Worm (Caenorhabditis elegans) whole organism, L4 larva: Measurements from ENCODE around the gene R10E11.9.

Experiments
- F26F4.8 ChIP-seq: fragments of 200-800 bp; sonication (Bioruptor generic); conservative IDR thresholded peaks from 2 replicates; pipeline ENCODE4 v1.3.6; 2022; ENCODE audit warnings: missing genetic modification characterization, missing compliant biosample characterization
- F37D6.2 ChIP-seq: sonication (generic microtip); optimal IDR thresholded peaks from 2 replicates; lab custom pipeline; 2016; ENCODE audit warnings: mild to moderate bottlenecking, missing genetic modification characterization, missing compliant biosample characterization
- F44E2.7 ChIP-seq: fragments of 200-800 bp; sonication (Bioruptor generic); IDR thresholded peaks from 2 replicates; pipeline ENCODE4 v2.1.2; 2022; ENCODE audit warnings: missing genetic modification characterization, missing compliant biosample characterization
- T20F7.1 ChIP-seq: fragments of 200-800 bp; sonication (Bioruptor generic); optimal IDR thresholded peaks from 2 replicates; lab custom pipeline; 2018; ENCODE audit warnings: mild to moderate bottlenecking, missing genetic modification characterization, missing compliant biosample characterization
- T26A8.4 ChIP-seq: fragments of 200-800 bp; sonication (Bioruptor generic); IDR thresholded peaks from 2 replicates; pipeline ENCODE4 v1.3.6; 2022; ENCODE audit warnings: missing genetic modification characterization, missing compliant biosample characterization
- Y48G9A.11 ChIP-seq: fragments of 200-800 bp; sonication (Bioruptor generic); IDR thresholded peaks from 2 replicates; pipeline ENCODE4 v1.3.6; 2022; ENCODE audit warnings: missing genetic modification reagents, missing genetic modification characterization, missing compliant biosample characterization
- Y75B8A.6 ChIP-seq: fragments of 200-800 bp; sonication (Bioruptor generic); IDR thresholded peaks from 2 replicates; pipeline ENCODE4 v1.3.6; 2022; ENCODE audit warnings: missing genetic modification reagents, missing genetic modification characterization, missing compliant biosample characterization
- ZK546.5 ChIP-seq, 2 experiments: sonication (generic microtip); optimal IDR thresholded peaks; 2 replicates each; lab custom pipeline; 2017; ENCODE audit warnings: missing biosample characterization in 2 of 2, missing genetic modification characterization in 2 of 2
- aha-1 ChIP-seq: fragments of 150-350 bp; peaks from one replicate; lab custom pipeline; 2014; ENCODE audit warnings: missing biosample characterization, missing genetic modification characterization
- arid-1 ChIP-seq: fragments of 200-800 bp; sonication (Bioruptor generic); conservative IDR thresholded peaks from 2 replicates; pipeline ENCODE4 v1.3.6; 2022; ENCODE audit warnings: missing genetic modification reagents, missing genetic modification characterization, missing compliant biosample characterization
- ceh-28 ChIP-seq: fragments of 150-350 bp; optimal IDR thresholded peaks from 2 replicates; lab custom pipeline; 2014; ENCODE audit warnings: missing biosample characterization, missing genetic modification reagents, missing genetic modification characterization
- ceh-44 ChIP-seq: fragments of 200-800 bp; sonication (Bioruptor generic); IDR thresholded peaks from 2 replicates; pipeline ENCODE4 v1.3.6; 2022; ENCODE audit warnings: missing genetic modification reagents, missing genetic modification characterization, missing compliant biosample characterization
- ceh-82 ChIP-seq: sonication (generic microtip); optimal IDR thresholded peaks from 2 replicates; lab custom pipeline; 2017; ENCODE audit warnings: missing biosample characterization, missing genetic modification characterization
- ces-1 ChIP-seq: fragments of 150-350 bp; sonication (generic microtip); optimal IDR thresholded peaks from 4 replicates; lab custom pipeline; 2014; ENCODE audit warnings: missing biosample characterization, missing genetic modification reagents, missing genetic modification characterization
- ctbp-1 ChIP-seq: fragments of 200-800 bp; sonication (Bioruptor generic); IDR thresholded peaks from 2 replicates; pipeline ENCODE4 v1.3.6; 2022; ENCODE audit warnings: missing genetic modification reagents, missing genetic modification characterization, missing compliant biosample characterization
- daf-12 ChIP-seq: fragments of 150-350 bp; optimal IDR thresholded peaks from 2 replicates; lab custom pipeline; 2014; ENCODE audit warnings: missing biosample characterization, missing genetic modification reagents, missing genetic modification characterization
- daf-16 ChIP-seq, 3 experiments: sonication (generic microtip); optimal IDR thresholded peaks; 2 replicates each; lab custom pipeline; 2016 to 2017; ENCODE audit warnings: missing genetic modification characterization in 3 of 3, missing genetic modification reagents in 3 of 3, mild to moderate bottlenecking in 2 of 3, missing compliant biosample characterization in 2 of 3, missing biosample characterization in 1 of 3, moderate library complexity in 1 of 3
- daf-19 ChIP-seq: fragments of 200-800 bp; sonication (Bioruptor generic); conservative IDR thresholded peaks from 2 replicates; pipeline ENCODE4 v1.3.6; 2022; ENCODE audit warnings: missing genetic modification characterization, missing compliant biosample characterization
- daf-8 ChIP-seq: fragments of 200-800 bp; sonication (Bioruptor generic); IDR thresholded peaks from 2 replicates; pipeline ENCODE4 v1.3.6; 2022; ENCODE audit warnings: missing genetic modification characterization, missing compliant biosample characterization
- dmd-6 ChIP-seq: fragments of 200-800 bp; sonication (Bioruptor generic); IDR thresholded peaks from 2 replicates; pipeline ENCODE4 v1.3.6; 2022; ENCODE audit warnings: missing genetic modification reagents, missing genetic modification characterization, missing compliant biosample characterization
- dmd-8 ChIP-seq: fragments of 200-800 bp; sonication (Bioruptor generic); IDR thresholded peaks from 2 replicates; pipeline ENCODE4 v1.3.6; 2022; ENCODE audit warnings: missing genetic modification characterization, missing compliant biosample characterization
- dpl-1 ChIP-seq: fragments of 150-350 bp; optimal IDR thresholded peaks from 2 replicates; lab custom pipeline; 2014; ENCODE audit warnings: missing biosample characterization, missing genetic modification reagents, missing genetic modification characterization
- duxl-1 ChIP-seq: sonication (generic microtip); optimal IDR thresholded peaks from 2 replicates; lab custom pipeline; 2016; ENCODE audit warnings: mild to moderate bottlenecking, missing genetic modification characterization, moderate library complexity, missing compliant biosample characterization; ENCODE audit not compliant: poor library complexity
- egl-27 ChIP-seq: sonication (generic microtip); optimal IDR thresholded peaks from 3 replicates; lab custom pipeline; 2017; ENCODE audit warnings: missing biosample characterization, missing genetic modification reagents, missing genetic modification characterization
- fkh-10 ChIP-seq: fragments of 150-350 bp; optimal IDR thresholded peaks from 2 replicates; lab custom pipeline; 2014; ENCODE audit warnings: missing biosample characterization, missing genetic modification reagents, missing genetic modification characterization
- gei-8 ChIP-seq: fragments of 200-800 bp; sonication (Bioruptor generic); optimal IDR thresholded peaks from 2 replicates; lab custom pipeline; 2018; ENCODE audit warnings: mild to moderate bottlenecking, missing genetic modification characterization, missing compliant biosample characterization
- hlh-30 ChIP-seq: sonication (generic microtip); optimal IDR thresholded peaks from 2 replicates; lab custom pipeline; 2017; ENCODE audit warnings: antibody characterized with exemption, mild to moderate bottlenecking, missing genetic modification characterization, missing compliant biosample characterization; ENCODE audit not compliant: insufficient read depth
- jun-1 ChIP-seq: fragments of 150-350 bp; optimal IDR thresholded peaks from 2 replicates; lab custom pipeline; 2014; ENCODE audit warnings: missing biosample characterization, missing genetic modification reagents, missing genetic modification characterization
- lin-13 ChIP-seq: fragments of 150-350 bp; optimal IDR thresholded peaks from 2 replicates; lab custom pipeline; 2014; ENCODE audit warnings: missing biosample characterization, missing genetic modification reagents, missing genetic modification characterization
- lin-38 ChIP-seq: fragments of 200-800 bp; sonication (Bioruptor generic); IDR thresholded peaks from 2 replicates; pipeline ENCODE4 v1.3.6; 2022; ENCODE audit warnings: missing genetic modification reagents, missing genetic modification characterization, missing compliant biosample characterization
- lsy-2 ChIP-seq, 2 experiments: fragments of 150-350 bp in 1 of 2; sonication (generic microtip) in 1 of 2; optimal IDR thresholded peaks; 2 replicates each; lab custom pipeline; 2014 to 2017; ENCODE audit warnings: missing biosample characterization in 2 of 2, missing genetic modification characterization in 2 of 2
- madf-5 ChIP-seq, 2 experiments: fragments of 200-800 bp; sonication (Bioruptor generic); IDR thresholded peaks; 2 replicates each; pipeline ENCODE4 v1.3.6; 2022; ENCODE audit warnings: missing compliant biosample characterization in 2 of 2, missing genetic modification characterization in 2 of 2
- mdl-1 ChIP-seq, 2 experiments: fragments of 150-350 bp in 1 of 2; sonication (generic microtip) in 1 of 2; optimal IDR thresholded peaks; 2 replicates each; lab custom pipeline; 2014 to 2017; ENCODE audit warnings: missing biosample characterization in 2 of 2, missing genetic modification characterization in 2 of 2
- mep-1 ChIP-seq: fragments of 150-350 bp; sonication (generic microtip); optimal IDR thresholded peaks from 3 replicates; lab custom pipeline; 2014; ENCODE audit warnings: missing biosample characterization, missing genetic modification characterization
- mxl-3 ChIP-seq: fragments of 200-800 bp; sonication (Bioruptor generic); optimal IDR thresholded peaks from 2 replicates; lab custom pipeline; 2018; ENCODE audit warnings: mild to moderate bottlenecking, missing genetic modification characterization, missing compliant biosample characterization
- nhr-102 ChIP-seq: sonication (generic microtip); optimal IDR thresholded peaks from 2 replicates; lab custom pipeline; 2016; ENCODE audit warnings: mild to moderate bottlenecking, missing genetic modification characterization, moderate library complexity, missing compliant biosample characterization
- nhr-237 ChIP-seq: sonication (generic microtip); optimal IDR thresholded peaks from 2 replicates; lab custom pipeline; 2017; ENCODE audit warnings: missing biosample characterization, missing genetic modification characterization
- nhr-28 ChIP-seq: fragments of 150-350 bp; optimal IDR thresholded peaks from 2 replicates; lab custom pipeline; 2014; ENCODE audit warnings: missing biosample characterization, missing genetic modification characterization
- nhr-48 ChIP-seq: sonication (generic microtip); optimal IDR thresholded peaks from 2 replicates; lab custom pipeline; 2016; ENCODE audit warnings: mild to moderate bottlenecking, missing genetic modification characterization, missing compliant biosample characterization
- nhr-6 ChIP-seq: fragments of 150-350 bp; optimal IDR thresholded peaks from 2 replicates; lab custom pipeline; 2014; ENCODE audit warnings: missing biosample characterization, missing genetic modification characterization
- php-3 ChIP-seq: fragments of 200-800 bp; sonication (Bioruptor generic); IDR thresholded peaks from 2 replicates; pipeline ENCODE4 v1.3.6; 2022; ENCODE audit warnings: missing genetic modification reagents, missing genetic modification characterization, missing compliant biosample characterization
- pqm-1 ChIP-seq: sonication (generic microtip); optimal IDR thresholded peaks from 2 replicates; lab custom pipeline; 2017; ENCODE audit warnings: missing biosample characterization, missing genetic modification characterization
- sdz-12 ChIP-seq: fragments of 200-800 bp; sonication (Bioruptor generic); optimal IDR thresholded peaks from 2 replicates; lab custom pipeline; 2018; ENCODE audit warnings: mild to moderate bottlenecking, missing genetic modification characterization, missing compliant biosample characterization
- set-16 ChIP-seq: fragments of 200-800 bp; sonication (Bioruptor generic); IDR thresholded peaks from 2 replicates; pipeline ENCODE4 v1.3.6; 2022; ENCODE audit warnings: missing genetic modification reagents, missing genetic modification characterization, missing compliant biosample characterization
- snpc-1.2 ChIP-seq: fragments of 200-800 bp; sonication (Bioruptor generic); IDR thresholded peaks from 2 replicates; pipeline ENCODE4 v1.3.6; 2022; ENCODE audit warnings: missing genetic modification reagents, missing genetic modification characterization, missing compliant biosample characterization
- spr-1 ChIP-seq: sonication (generic microtip); optimal IDR thresholded peaks from 2 replicates; lab custom pipeline; 2016; ENCODE audit warnings: mild to moderate bottlenecking, missing genetic modification characterization, missing compliant biosample characterization
- spr-3 ChIP-seq: fragments of 200-800 bp; sonication (Bioruptor generic); optimal IDR thresholded peaks from 2 replicates; lab custom pipeline; 2018; ENCODE audit warnings: mild to moderate bottlenecking, missing genetic modification characterization, missing compliant biosample characterization
- tra-1 ChIP-seq: fragments of 200-800 bp; sonication (Bioruptor generic); IDR thresholded peaks from 2 replicates; pipeline ENCODE4 v1.3.6; 2022; ENCODE audit warnings: missing genetic modification reagents, missing genetic modification characterization, missing compliant biosample characterization
- vab-7 ChIP-seq: fragments of 200-800 bp; sonication (Bioruptor generic); IDR thresholded peaks from 2 replicates; pipeline ENCODE4 v1.3.6; 2022; ENCODE audit warnings: missing genetic modification reagents, missing genetic modification characterization, missing compliant biosample characterization
- zip-2 ChIP-seq: fragments of 150-350 bp; optimal IDR thresholded peaks from 2 replicates; lab custom pipeline; 2014; ENCODE audit warnings: missing biosample characterization, missing genetic modification characterization
- ztf-7 ChIP-seq: fragments of 150-350 bp; optimal IDR thresholded peaks from 2 replicates; lab custom pipeline; 2014; ENCODE audit warnings: missing biosample characterization, missing genetic modification characterization

Gene R10E11.9

DNA sequence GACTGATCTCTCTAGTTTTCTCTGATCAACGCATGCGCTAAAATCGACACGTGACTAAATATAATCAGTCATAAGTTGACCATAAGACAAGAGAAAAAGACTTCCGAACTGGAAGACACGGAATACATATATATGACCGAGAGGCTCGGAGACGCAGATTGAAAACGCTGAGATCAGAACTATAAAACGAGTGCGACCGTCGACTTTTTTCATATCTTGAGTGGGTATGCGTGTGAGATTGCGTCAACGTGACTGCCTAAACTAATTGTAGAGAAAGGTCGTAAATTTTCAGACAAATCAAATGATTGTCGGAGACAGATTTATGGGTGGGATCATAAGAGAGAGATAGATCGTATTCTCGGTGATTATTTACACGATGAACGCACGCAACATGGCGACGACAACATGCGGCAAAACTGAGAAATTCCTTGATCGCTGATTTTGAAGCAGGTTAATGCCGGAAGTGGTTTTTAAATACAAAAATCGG is 14.2 kb upstream of the R10E11.9 start:
- TF ChIP-seq spr-1 (tag; lab: Kevin White, UChicago) = no peak
- no peak for TF ChIP-seq pqm-1 (tag; lab: Kevin White, UChicago)
- peak; percentile 75 for TF ChIP-seq nhr-28 (tag; lab: Kevin White, UChicago)
- no peak for TF ChIP-seq gei-8
- no peak for TF ChIP-seq T20F7.1 (GFP tag; lab: Kevin White, UChicago)
- TF ChIP-seq nhr-6 = peak; percentile 38
- TF ChIP-seq mep-1 (tag; lab: Kevin White, UChicago) = peak; percentile 63
- peak; percentile 86 for TF ChIP-seq nhr-48 (tag; lab: Kevin White, UChicago)
- no peak for TF ChIP-seq daf-16 (GFP tag; optimal IDR thresholded peaks at IDR 0.05; lab: Kevin White, UChicago)
- TF ChIP-seq daf-16 (tag; optimal IDR thresholded peaks at IDR 0.05; lab: Kevin White, UChicago) = peak; percentile 13
- TF ChIP-seq T26A8.4 (GFP tag; lab: Robert Waterston, UW) = 0 out of 2 replicates have a peak, but pooled peaks have one; percentile 15
- TF ChIP-seq dmd-8 (GFP tag; lab: Robert Waterston, UW) = no peak
- TF ChIP-seq mxl-3 (GFP tag; lab: Kevin White, UChicago) = peak; percentile 79
- TF ChIP-seq Y48G9A.11 (GFP tag; lab: Robert Waterston, UW) = no peak
- TF ChIP-seq nhr-102 = no peak
- no peak for TF ChIP-seq Y75B8A.6 (GFP tag; lab: Robert Waterston, UW)
- TF ChIP-seq daf-12 = no peak
- no peak for TF ChIP-seq ceh-82 (tag; lab: Kevin White, UChicago)
- TF ChIP-seq fkh-10 (GFP tag; lab: Kevin White, UChicago) = no peak
- peak; percentile 37; the same call in 1 of the 2 replicates for TF ChIP-seq dmd-6
- TF ChIP-seq egl-27 (tag; lab: Kevin White, UChicago) = no peak
- peak; percentile 2 to 25 for TF ChIP-seq lsy-2 (tag; optimal IDR thresholded peaks at IDR 0.05; lab: Kevin White, UChicago)
- no peak for TF ChIP-seq daf-8
- peak; percentile 5 for TF ChIP-seq zip-2 (tag; lab: Kevin White, UChicago)
- TF ChIP-seq F26F4.8 (GFP tag; lab: Robert Waterston, UW) = no peak
- TF ChIP-seq spr-3 = no peak
- TF ChIP-seq F37D6.2 (tag; lab: Kevin White, UChicago) = no peak
- no peak for TF ChIP-seq arid-1
- TF ChIP-seq F44E2.7 (GFP tag; lab: Robert Waterston, UW) = no peak
- peak; percentile 30; the same call in 1 of the 2 replicates for TF ChIP-seq lin-38 (GFP tag; lab: Robert Waterston, UW)
- peak; percentile 87 for TF ChIP-seq hlh-30 (tag; lab: Kevin White, UChicago)
- peak; percentile 81 for TF ChIP-seq aha-1 (tag; lab: Kevin White, UChicago)
- TF ChIP-seq ztf-7 (tag; lab: Kevin White, UChicago) = no peak
- peak; percentile 23 to 79 for TF ChIP-seq mdl-1 (tag; optimal IDR thresholded peaks at IDR 0.05; lab: Kevin White, UChicago)
- peak; percentile 34 for TF ChIP-seq dpl-1 (GFP tag; lab: Kevin White, UChicago)
- TF ChIP-seq set-16 (GFP tag; lab: Robert Waterston, UW) = no peak
- no peak for TF ChIP-seq duxl-1 (tag; lab: Kevin White, UChicago)
- TF ChIP-seq php-3 (GFP tag; lab: Robert Waterston, UW) = peak; percentile 94
- TF ChIP-seq lin-13 (GFP tag; lab: Kevin White, UChicago) = peak; percentile 8
- 0 out of 2 replicates have a peak, but pooled peaks have one; percentile 6 for TF ChIP-seq tra-1 (GFP tag; lab: Robert Waterston, UW)
- no peak for TF ChIP-seq ceh-28 (tag; lab: Kevin White, UChicago)
- no peak for TF ChIP-seq ces-1 (GFP tag; lab: Kevin White, UChicago)
- TF ChIP-seq snpc-1.2 (GFP tag; lab: Robert Waterston, UW) = no peak
- no peak for TF ChIP-seq madf-5 (GFP tag; IDR thresholded peaks at IDR 0.05; lab: Robert Waterston, UW)
- no peak for TF ChIP-seq ceh-44 (GFP tag; lab: Robert Waterston, UW)
- TF ChIP-seq ZK546.5 (tag; optimal IDR thresholded peaks at IDR 0.05; lab: Kevin White, UChicago) = no peak
- TF ChIP-seq daf-19 (GFP tag; lab: Robert Waterston, UW) = no peak
- TF ChIP-seq sdz-12 (GFP tag; lab: Kevin White, UChicago) = no peak
- no peak for TF ChIP-seq nhr-237 (tag; lab: Kevin White, UChicago)
- no peak for TF ChIP-seq ctbp-1
- TF ChIP-seq vab-7 = no peak
- TF ChIP-seq jun-1 (tag; lab: Kevin White, UChicago) = no peak
